Fruit fly (Drosophila melanogaster) whole organism, adult: ENCODE data around the gene Crys.

Source experiments
- CG11617 ChIP-seq: fragments of 200-800 bp; sonication (Bioruptor generic); optimal IDR thresholded peaks from 2 replicates; lab custom pipeline; 2017; ENCODE audit warnings: mild to moderate bottlenecking, missing biosample characterization, missing genetic modification reagents, missing genetic modification characterization
- CG12768 ChIP-seq: fragments of 200-800 bp; sonication (Bioruptor generic); optimal IDR thresholded peaks from 2 replicates; lab custom pipeline; 2017; ENCODE audit warnings: missing biosample characterization, missing genetic modification characterization, mild to moderate bottlenecking, moderate library complexity, missing genetic modification reagents
- CG14711 ChIP-seq: fragments of 200-800 bp; sonication (Bioruptor generic); optimal IDR thresholded peaks from 2 replicates; lab custom pipeline; 2018; ENCODE audit warnings: missing biosample characterization, mild to moderate bottlenecking, missing genetic modification characterization, moderate library complexity
- CG1620 ChIP-seq: fragments of 200-800 bp; sonication (Bioruptor generic); optimal IDR thresholded peaks from 2 replicates; lab custom pipeline; 2016; ENCODE audit warnings: missing biosample characterization, missing genetic modification characterization
- CG33017 ChIP-seq: fragments of 200-800 bp; sonication (Bioruptor generic); optimal IDR thresholded peaks from 2 replicates; lab custom pipeline; 2018; ENCODE audit warnings: missing biosample characterization, mild to moderate bottlenecking, missing genetic modification characterization, moderate library complexity
- CG5204 ChIP-seq: fragments of 200-800 bp; sonication (Bioruptor generic); optimal IDR thresholded peaks from 2 replicates; lab custom pipeline; 2016; ENCODE audit warnings: missing biosample characterization, missing genetic modification characterization
- CG7045 ChIP-seq: fragments of 200-800 bp; sonication (Bioruptor generic); optimal IDR thresholded peaks from 2 replicates; lab custom pipeline; 2017; ENCODE audit warnings: missing biosample characterization, mild to moderate bottlenecking, missing genetic modification characterization
- CG7101 ChIP-seq: fragments of 200-800 bp; sonication (Bioruptor generic); optimal IDR thresholded peaks from 2 replicates; lab custom pipeline; 2018; ENCODE audit warnings: missing biosample characterization, mild to moderate bottlenecking, missing genetic modification characterization, moderate library complexity
- Clk ChIP-seq: fragments of 200-800 bp; sonication (Bioruptor generic); optimal IDR thresholded peaks from 2 replicates; lab custom pipeline; 2017; ENCODE audit warnings: missing biosample characterization, missing genetic modification characterization
- Crg-1 ChIP-seq: fragments of 200-800 bp; sonication (Bioruptor generic); optimal IDR thresholded peaks from 2 replicates; lab custom pipeline; 2016; ENCODE audit warnings: missing biosample characterization, missing genetic modification characterization
- Hr96 ChIP-seq: fragments of 200-800 bp; sonication (Bioruptor generic); optimal IDR thresholded peaks from 2 replicates; lab custom pipeline; 2016; ENCODE audit warnings: missing biosample characterization, missing genetic modification characterization
- Mnt ChIP-seq: fragments of 200-800 bp; sonication (Bioruptor generic); optimal IDR thresholded peaks from 2 replicates; lab custom pipeline; 2016; ENCODE audit warnings: missing biosample characterization, mild to moderate bottlenecking, missing genetic modification characterization
- bab1 ChIP-seq: fragments of 200-800 bp; sonication (Bioruptor generic); optimal IDR thresholded peaks from 3 replicates; lab custom pipeline; 2019; ENCODE audit warnings: missing biosample characterization, mild to moderate bottlenecking, missing genetic modification characterization, moderate library complexity
- cic ChIP-seq: fragments of 200-800 bp; sonication (Bioruptor generic); optimal IDR thresholded peaks from 2 replicates; lab custom pipeline; 2017; ENCODE audit warnings: missing biosample characterization, mild to moderate bottlenecking, missing genetic modification characterization, moderate library complexity
- kay ChIP-seq: fragments of 200-800 bp; sonication (Bioruptor generic); peaks from one replicate; lab custom pipeline; 2016; ENCODE audit warnings: missing biosample characterization, missing genetic modification characterization, borderline replicate concordance
- ovo ChIP-seq: fragments of 200-800 bp; sonication (Bioruptor generic); optimal IDR thresholded peaks from 2 replicates; lab custom pipeline; 2016; ENCODE audit warnings: missing biosample characterization, missing genetic modification characterization
- pad ChIP-seq: fragments of 200-800 bp; sonication (Bioruptor generic); optimal IDR thresholded peaks from 3 replicates; lab custom pipeline; 2017; ENCODE audit warnings: missing biosample characterization, missing genetic modification characterization, mild to moderate bottlenecking, moderate library complexity, missing genetic modification reagents
- tj ChIP-seq: fragments of 200-800 bp; sonication (Bioruptor generic); optimal IDR thresholded peaks from 3 replicates; lab custom pipeline; 2017; ENCODE audit warnings: missing biosample characterization, mild to moderate bottlenecking, missing genetic modification characterization, moderate library complexity
- toe ChIP-seq: fragments of 200-800 bp; sonication (Bioruptor generic); optimal IDR thresholded peaks from 2 replicates; lab custom pipeline; 2016; ENCODE audit warnings: missing biosample characterization, missing genetic modification characterization

The Crys gene

DNA sequence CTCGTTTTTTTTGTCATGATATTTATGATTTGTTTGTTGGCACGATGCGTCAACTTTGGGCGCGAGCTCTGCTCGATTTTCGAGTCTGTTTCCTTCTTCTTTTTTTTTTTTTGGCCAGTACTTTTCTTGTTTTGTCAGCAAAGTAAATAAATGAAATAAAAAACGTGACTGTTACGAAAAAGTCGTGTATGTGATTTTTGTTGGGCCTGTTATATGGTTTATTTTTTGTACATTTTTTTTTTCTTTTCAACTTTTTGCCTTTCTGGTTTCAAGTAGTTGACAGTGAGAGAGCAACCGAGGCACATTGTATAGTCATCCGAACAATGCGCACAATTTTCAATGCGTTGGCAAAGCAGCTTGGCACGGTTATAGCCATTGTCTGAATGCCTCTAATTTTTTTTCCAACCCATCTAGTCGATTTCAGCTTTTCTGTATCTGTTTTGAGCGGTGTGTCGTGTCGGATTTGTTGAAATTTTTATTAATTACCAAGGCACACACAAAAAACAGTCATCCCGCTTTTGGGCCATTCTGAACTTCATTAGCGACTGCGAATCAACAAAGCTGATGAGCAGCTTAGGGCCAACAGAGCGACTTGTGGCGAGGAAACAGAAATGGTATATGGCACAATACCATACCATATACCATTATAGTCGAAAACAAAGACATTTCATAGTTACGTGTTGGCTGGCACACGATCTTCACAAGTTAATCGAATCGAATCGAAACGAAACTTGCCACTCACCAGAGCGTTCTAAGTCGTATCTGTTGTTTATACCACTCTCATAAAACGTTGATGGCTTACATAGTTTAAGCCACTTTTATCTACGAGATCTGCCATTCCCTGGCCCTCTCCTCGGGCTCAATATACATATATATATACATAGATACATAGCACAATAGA lies 19.7 kb downstream of the Crys start:
- TF ChIP-seq kay (GFP tag; lab: Kevin White, UChicago) (peak; percentile 31), tj (GFP tag; lab: Kevin White, UChicago) (peak; percentile 82), Clk (GFP tag; lab: Kevin White, UChicago) (no peak)

DNA sequence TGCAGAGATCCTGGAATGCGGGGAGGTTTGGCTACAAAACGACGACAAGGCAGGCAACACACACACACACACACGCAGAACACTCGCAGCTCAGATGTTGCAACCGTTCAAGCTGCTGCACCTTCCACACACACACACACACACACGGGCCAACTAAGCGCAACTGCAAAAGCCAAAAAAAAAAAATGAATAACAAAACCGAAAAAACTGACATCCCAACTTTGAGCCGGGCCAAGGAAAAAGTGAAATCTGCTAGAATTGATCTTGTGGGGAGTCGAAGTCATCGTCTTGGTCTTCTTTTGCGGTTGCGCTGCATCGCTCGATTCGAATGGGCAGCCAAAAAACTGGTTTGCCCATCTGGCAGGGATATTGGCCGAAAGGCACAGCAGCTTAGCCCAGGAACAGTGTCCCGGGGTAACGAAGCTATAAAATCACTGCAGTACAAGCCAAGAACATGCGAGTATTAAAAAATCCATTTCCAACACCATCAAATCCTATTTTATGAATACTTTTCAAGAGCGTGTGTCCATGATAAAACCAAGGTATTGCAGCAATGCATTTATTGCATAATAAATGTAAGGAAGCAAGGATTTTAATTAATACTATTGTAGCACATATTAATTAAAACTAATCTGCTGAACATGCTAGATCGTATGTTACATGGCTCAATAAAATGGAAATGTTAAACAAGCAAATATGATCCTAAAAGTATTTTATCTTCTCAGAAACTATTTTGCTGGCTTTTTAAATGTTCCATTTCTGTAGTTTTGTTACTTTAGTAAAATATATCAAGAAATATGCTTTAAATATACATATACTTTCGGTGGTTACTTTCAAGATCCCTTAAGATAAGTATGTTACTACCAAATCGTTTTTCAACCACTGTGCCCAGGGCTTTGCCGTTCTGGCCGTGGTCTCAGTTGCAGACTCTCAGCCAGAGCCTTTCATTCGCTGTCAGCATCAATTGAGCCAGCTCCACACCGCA lies 22.0 kb downstream of the Crys start:
- TF ChIP-seq CG7101 (tag; lab: Kevin White, UChicago) (no peak), pad (GFP tag; lab: Kevin White, UChicago) (no peak), Crg-1 (GFP tag; lab: Kevin White, UChicago) (no peak), ovo (GFP tag; lab: Kevin White, UChicago) (no peak)

dm6 chr2L:11968581-11969272 lies 24.8 kb downstream of the Crys start:
- no peak for TF ChIP-seq CG7045
- no peak for TF ChIP-seq cic (GFP tag; lab: Kevin White, UChicago)
- no peak for TF ChIP-seq bab1 (GFP tag; lab: Kevin White, UChicago)
- no peak for TF ChIP-seq CG11617 (GFP tag; lab: Kevin White, UChicago)
- no peak for TF ChIP-seq pad (GFP tag; lab: Kevin White, UChicago)
- no peak for TF ChIP-seq CG7101 (tag; lab: Kevin White, UChicago)
- no peak for TF ChIP-seq CG1620 (GFP tag; lab: Kevin White, UChicago)

- TF ChIP-seq cic (GFP tag; lab: Kevin White, UChicago): no peak
- no peak for TF ChIP-seq pad (GFP tag; lab: Kevin White, UChicago)
- no peak for TF ChIP-seq toe (GFP tag; lab: Kevin White, UChicago)
- no peak for TF ChIP-seq bab1 (GFP tag; lab: Kevin White, UChicago)
- TF ChIP-seq tj (GFP tag; lab: Kevin White, UChicago): no peak
- TF ChIP-seq CG33017 (tag; lab: Kevin White, UChicago): no peak
- no peak for TF ChIP-seq CG11617 (GFP tag; lab: Kevin White, UChicago)
- no peak for TF ChIP-seq Clk (GFP tag; lab: Kevin White, UChicago)
- no peak for TF ChIP-seq CG5204 (GFP tag; lab: Kevin White, UChicago)
- TF ChIP-seq Crg-1 (GFP tag; lab: Kevin White, UChicago): no peak
- TF ChIP-seq Hr96: no peak
These were observed 25.5 kb downstream of the Crys start for dm6 chr2L:11969424-11969823.

DNA sequence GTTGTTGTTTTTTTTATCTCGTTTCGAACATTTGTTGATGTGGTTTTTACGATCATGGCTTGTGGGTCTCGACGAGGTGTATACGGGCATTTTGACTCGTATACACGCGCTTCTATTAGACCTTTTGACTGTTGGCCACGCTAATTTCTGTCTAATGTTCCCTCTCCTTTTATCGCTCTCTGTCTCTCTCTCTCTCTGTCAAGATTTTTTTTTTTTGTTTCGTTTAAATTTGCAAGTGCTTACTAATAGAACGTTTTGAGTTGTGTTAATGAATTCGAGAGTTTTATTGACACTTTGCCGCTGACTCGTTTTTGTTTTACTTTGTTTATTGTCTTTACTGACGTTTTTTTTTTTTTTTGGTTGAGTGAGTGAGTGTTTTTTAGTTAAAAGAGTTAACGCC lies 26.4 kb downstream of the Crys start:
- TF ChIP-seq Mnt (no peak), pad (GFP tag; lab: Kevin White, UChicago) (no peak), CG33017 (tag; lab: Kevin White, UChicago) (no peak), Crg-1 (GFP tag; lab: Kevin White, UChicago) (no peak), ovo (GFP tag; lab: Kevin White, UChicago) (no peak), kay (GFP tag; lab: Kevin White, UChicago) (peak; percentile 94)

DNA sequence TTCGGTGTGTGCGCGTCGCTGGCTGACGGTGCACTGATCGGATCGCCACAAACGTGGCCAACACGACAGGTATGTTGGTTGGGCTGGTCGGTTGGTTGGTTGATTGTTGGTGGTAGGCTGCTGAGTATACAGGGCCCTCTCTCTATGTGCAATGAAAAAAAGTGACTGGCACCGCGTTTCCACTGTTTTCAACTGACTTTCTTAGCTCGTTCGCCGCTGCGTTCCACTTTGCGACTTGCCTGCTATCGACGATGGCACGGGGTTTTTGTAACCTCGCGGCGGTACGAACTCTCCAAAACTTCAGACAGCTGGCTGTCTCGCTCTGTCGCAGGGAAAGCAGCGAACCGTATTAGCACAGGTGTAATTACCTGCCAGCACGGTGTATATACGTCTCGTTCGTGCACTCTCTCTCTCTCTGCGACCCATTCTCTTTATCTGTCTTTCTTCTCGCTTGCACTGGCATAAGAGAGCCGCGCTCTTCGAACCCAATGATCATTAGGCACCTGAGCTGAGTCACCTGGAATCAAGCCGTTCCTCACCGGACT lies 27.0 kb downstream of the Crys start:
- TF ChIP-seq CG11617 (GFP tag; lab: Kevin White, UChicago) (peak; percentile 7), tj (GFP tag; lab: Kevin White, UChicago) (peak; percentile 66), kay (GFP tag; lab: Kevin White, UChicago) (peak; percentile 88), CG5204 (GFP tag; lab: Kevin White, UChicago) (no peak), cic (GFP tag; lab: Kevin White, UChicago) (peak; percentile 8), ovo (GFP tag; lab: Kevin White, UChicago) (peak; percentile 9), bab1 (GFP tag; lab: Kevin White, UChicago) (peak; percentile 22), CG7045 (no peak), CG33017 (tag; lab: Kevin White, UChicago) (peak; percentile 45), pad (GFP tag; lab: Kevin White, UChicago) (peak; percentile 75), Crg-1 (GFP tag; lab: Kevin White, UChicago) (no peak), CG7101 (tag; lab: Kevin White, UChicago) (peak; percentile 11), CG12768 (no peak), Clk (GFP tag; lab: Kevin White, UChicago) (no peak), Hr96 (no peak), Mnt (peak; percentile 64), CG1620 (GFP tag; lab: Kevin White, UChicago) (no peak), CG14711 (tag; lab: Kevin White, UChicago) (no peak)
